Fruit fly (Drosophila melanogaster) whole organism, wandering third instar larva: Measurements from ENCODE around the gene dyw.

Experiments used
- Abd-B ChIP-seq: fragments of >200 bp; optimal IDR thresholded peaks from 2 replicates; lab custom pipeline; 2017; ENCODE audit warnings: missing biosample characterization, missing genetic modification characterization
- CG9705 ChIP-seq: fragments of 200-800 bp; sonication (Bioruptor generic); optimal IDR thresholded peaks from 2 replicates; lab custom pipeline; 2018; ENCODE audit warnings: missing biosample characterization, mild to moderate bottlenecking, missing genetic modification characterization
- CrebA ChIP-seq: fragments of 200-800 bp; sonication (Bioruptor generic); optimal IDR thresholded peaks from 2 replicates; lab custom pipeline; 2016; ENCODE audit warnings: missing biosample characterization, mild to moderate bottlenecking, missing genetic modification characterization, borderline replicate concordance
- Dif ChIP-seq: fragments of 200-275, 200-300 bp; sonication (Bioruptor generic); optimal IDR thresholded peaks from 2 replicates; lab custom pipeline; 2018; ENCODE audit warnings: missing biosample characterization, missing genetic modification characterization; ENCODE audit not compliant: partially characterized antibody
- GATAd ChIP-seq: sonication (Bioruptor generic); optimal IDR thresholded peaks from 2 replicates; lab custom pipeline; 2016; ENCODE audit warnings: missing biosample characterization, missing genetic modification characterization
- HLH106 ChIP-seq: fragments of 200-800 bp; optimal IDR thresholded peaks from 3 replicates; lab custom pipeline; 2019; ENCODE audit warnings: missing biosample characterization, mild to moderate bottlenecking, missing genetic modification characterization, moderate library complexity
- Hnf4 ChIP-seq: fragments of 200-800 bp; sonication (Bioruptor generic); optimal IDR thresholded peaks from 2 replicates; lab custom pipeline; 2016; ENCODE audit warnings: missing biosample characterization, mild to moderate bottlenecking, missing genetic modification characterization
- Hr78 ChIP-seq: fragments of >200 bp; optimal IDR thresholded peaks from 2 replicates; lab custom pipeline; 2017; ENCODE audit warnings: missing biosample characterization, missing genetic modification characterization
- Jra ChIP-seq: sonication (Bioruptor generic); optimal IDR thresholded peaks from 2 replicates; lab custom pipeline; 2016; ENCODE audit warnings: missing biosample characterization, missing genetic modification characterization
- Mio ChIP-seq: sonication (Bioruptor generic); optimal IDR thresholded peaks from 2 replicates; lab custom pipeline; 2016; ENCODE audit warnings: missing biosample characterization, missing genetic modification characterization
- Myc ChIP-seq: fragments of >200 bp; optimal IDR thresholded peaks from 2 replicates; lab custom pipeline; 2017
- N ChIP-seq: fragments of >200 bp; optimal IDR thresholded peaks from 2 replicates; lab custom pipeline; 2018; ENCODE audit warnings: missing biosample characterization, missing external identifiers, missing genetic modification characterization
- OdsH ChIP-seq: fragments of 200-800 bp; sonication (Bioruptor generic); optimal IDR thresholded peaks from 2 replicates; lab custom pipeline; 2016; ENCODE audit warnings: missing biosample characterization, mild to moderate bottlenecking, missing genetic modification characterization
- Rel ChIP-seq, 2 experiments: fragments of 200-800 bp; sonication (Bioruptor generic) in 1 of 2; optimal IDR thresholded peaks; 2 replicates in 1 of 2; 3 replicates in 1 of 2; lab custom pipeline; 2016 to 2019; ENCODE audit warnings: mild to moderate bottlenecking in 2 of 2, missing biosample characterization in 2 of 2, missing genetic modification characterization in 2 of 2, moderate library complexity in 1 of 2
- Sp1 ChIP-seq: fragments of 200-800 bp; sonication (Bioruptor generic); optimal IDR thresholded peaks from 3 replicates; lab custom pipeline; 2019; ENCODE audit warnings: missing biosample characterization, mild to moderate bottlenecking, missing genetic modification characterization, moderate library complexity
- br ChIP-seq: fragments of 200-800 bp; sonication (Bioruptor generic); optimal IDR thresholded peaks from 2 replicates; lab custom pipeline; 2016; ENCODE audit warnings: missing biosample characterization, missing genetic modification characterization
- brk ChIP-seq: fragments of 200-800 bp; sonication (Bioruptor generic); optimal IDR thresholded peaks from 2 replicates; lab custom pipeline; 2016; ENCODE audit warnings: missing biosample characterization, mild to moderate bottlenecking, missing genetic modification characterization
- dl ChIP-seq, 2 experiments: fragments of 175-275, 200-275 bp in 1 of 2; fragments of 200-275 bp in 1 of 2; sonication (Bioruptor generic); optimal IDR thresholded peaks; lab custom pipeline; 2018; ENCODE audit warnings: mild to moderate bottlenecking in 2 of 2, missing biosample characterization in 2 of 2, missing genetic modification characterization in 2 of 2, moderate library complexity in 2 of 2; ENCODE audit not compliant: partially characterized antibody in 2 of 2, insufficient read depth in 1 of 2
- dmrt93B ChIP-seq: fragments of 200-800 bp; sonication (Bioruptor generic); optimal IDR thresholded peaks from 2 replicates; lab custom pipeline; 2018; ENCODE audit warnings: missing biosample characterization, mild to moderate bottlenecking, missing genetic modification characterization
- ey ChIP-seq: fragments of 200-800 bp; sonication (Bioruptor generic); optimal IDR thresholded peaks from 2 replicates; lab custom pipeline; 2016; ENCODE audit warnings: missing biosample characterization, missing genetic modification characterization
- foxo ChIP-seq, 2 experiments: fragments of 200-800 bp; sonication (Bioruptor generic); optimal IDR thresholded peaks; 2 replicates in 1 of 2; 3 replicates in 1 of 2; lab custom pipeline; 2016 to 2017; ENCODE audit warnings: missing biosample characterization in 2 of 2, missing genetic modification characterization in 2 of 2
- fru ChIP-seq: fragments of 200-800 bp; sonication (Bioruptor generic); optimal IDR thresholded peaks from 3 replicates; lab custom pipeline; 2016; ENCODE audit warnings: missing biosample characterization, mild to moderate bottlenecking, missing genetic modification characterization
- h ChIP-seq: fragments of 200-800 bp; sonication (Bioruptor generic); optimal IDR thresholded peaks from 3 replicates; lab custom pipeline; 2016; ENCODE audit warnings: missing biosample characterization, mild to moderate bottlenecking, missing genetic modification characterization
- jim ChIP-seq: fragments of 175-275, 200-325 bp; sonication (Bioruptor generic); optimal IDR thresholded peaks from 2 replicates; lab custom pipeline; 2016; ENCODE audit warnings: missing biosample characterization, mild to moderate bottlenecking, missing genetic modification characterization
- lola ChIP-seq: fragments of >200 bp; optimal IDR thresholded peaks from 2 replicates; lab custom pipeline; 2017; ENCODE audit warnings: missing biosample characterization, missing genetic modification characterization
- pan ChIP-seq: fragments of >200 bp; optimal IDR thresholded peaks from 2 replicates; lab custom pipeline; 2017
- psq ChIP-seq: fragments of 200-800 bp; sonication (Bioruptor generic); optimal IDR thresholded peaks from 3 replicates; lab custom pipeline; 2017; ENCODE audit warnings: missing biosample characterization, mild to moderate bottlenecking, missing genetic modification characterization, moderate library complexity
- rgr ChIP-seq: fragments of 200-800 bp; sonication (Bioruptor generic); optimal IDR thresholded peaks from 3 replicates; lab custom pipeline; 2016; ENCODE audit warnings: missing biosample characterization, mild to moderate bottlenecking, missing genetic modification characterization
- sage ChIP-seq: fragments of 200-800 bp; sonication (Bioruptor generic); optimal IDR thresholded peaks from 2 replicates; lab custom pipeline; 2016; ENCODE audit warnings: missing biosample characterization, mild to moderate bottlenecking, missing genetic modification characterization
- usp ChIP-seq: fragments of >200 bp; optimal IDR thresholded peaks from 2 replicates; lab custom pipeline; 2017; ENCODE audit warnings: missing biosample characterization, missing genetic modification characterization
- woc ChIP-seq: sonication (Bioruptor generic); optimal IDR thresholded peaks from 2 replicates; lab custom pipeline; 2016; ENCODE audit warnings: missing biosample characterization, mild to moderate bottlenecking, missing genetic modification characterization

The dyw gene

DNA sequence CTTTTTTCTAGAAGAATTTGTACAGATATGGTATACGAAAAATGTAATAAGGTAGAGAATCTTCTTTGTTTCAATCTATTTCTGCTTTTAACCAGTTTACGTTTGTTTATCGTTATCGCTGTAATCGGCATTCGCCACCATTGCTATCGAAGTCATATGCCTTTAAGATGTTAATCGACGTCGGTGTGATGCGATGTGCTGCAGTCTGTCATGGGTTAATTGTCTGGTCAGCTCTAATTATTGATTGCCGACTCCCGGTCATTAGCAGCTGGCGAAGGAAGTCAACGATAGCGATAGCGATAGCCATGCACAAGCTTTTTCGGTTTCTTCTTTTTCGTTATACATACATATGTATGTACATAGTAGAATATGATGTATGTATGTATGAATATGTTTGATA, 38.2 kb downstream of the dyw start:
- TF ChIP-seq Myc (lab: Kevin White, UChicago) (no peak), brk (GFP tag; lab: Kevin White, UChicago) (no peak), CG9705 (GFP tag; lab: Kevin White, UChicago) (no peak), rgr (no peak), br (GFP tag; lab: Kevin White, UChicago) (no peak), usp (GFP tag; lab: Kevin White, UChicago) (no peak), pan (no peak), h (GFP tag; lab: Kevin White, UChicago) (no peak), woc (GFP tag; lab: Kevin White, UChicago) (no peak), Rel (GFP tag; optimal IDR thresholded peaks at IDR 0.05; lab: Kevin White, UChicago) (no peak), Rel (tag; optimal IDR thresholded peaks at IDR 0.05; lab: Kevin White, UChicago) (no peak), Dif (GFP tag; lab: Kevin White, UChicago) (no peak), OdsH (GFP tag; lab: Kevin White, UChicago) (no peak), GATAd (no peak)

DNA sequence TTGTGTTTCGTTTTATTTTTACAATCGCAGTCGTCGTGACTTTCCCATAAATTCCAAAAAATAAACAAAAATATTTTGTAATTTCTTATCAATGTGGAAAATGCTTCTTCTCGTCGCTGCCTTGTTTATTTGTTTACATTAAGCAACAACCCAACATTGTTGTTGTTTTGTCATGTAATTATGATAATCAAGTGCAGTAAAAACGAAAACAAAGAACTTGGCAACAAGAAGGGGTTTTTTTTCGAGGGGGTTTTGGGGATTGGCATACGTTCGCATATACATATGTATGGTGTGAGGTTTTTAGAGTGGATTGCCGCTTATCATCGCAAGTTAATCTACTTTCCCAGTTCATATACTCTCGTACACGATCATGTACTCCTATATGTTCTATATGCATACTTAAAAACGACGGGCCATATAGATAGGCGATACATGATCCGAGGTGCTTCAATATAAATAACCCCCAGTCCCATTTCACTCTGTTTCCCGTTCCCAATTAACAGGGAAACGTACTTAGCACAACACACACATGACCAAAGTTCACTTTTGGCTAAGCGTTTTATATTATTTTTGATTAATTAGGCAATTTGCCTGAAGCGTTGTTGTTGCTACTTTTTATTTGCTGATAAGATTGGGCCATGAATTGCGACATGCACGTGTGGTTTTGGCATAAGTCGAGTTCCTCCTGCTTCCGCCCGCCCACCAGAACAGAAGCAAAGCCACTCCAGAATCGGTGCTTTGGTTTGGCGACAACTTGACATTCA, 40.0 kb downstream of the dyw start:
- TF ChIP-seq Sp1 (GFP tag; lab: Kevin White, UChicago): peak; percentile 3
- TF ChIP-seq Hnf4 (GFP tag; lab: Kevin White, UChicago): peak; percentile 32
- no peak for TF ChIP-seq ey (GFP tag; lab: Kevin White, UChicago)
- peak; percentile 67 for TF ChIP-seq CrebA (GFP tag; lab: Kevin White, UChicago)
- TF ChIP-seq dl (GFP tag; optimal IDR thresholded peaks at IDR 0.05; lab: Kevin White, UChicago; ENCODE audit: insufficient read depth in 1 of 2, partially characterized antibody in 2 of 2): no peak
- no peak for TF ChIP-seq Rel (GFP tag; optimal IDR thresholded peaks at IDR 0.05; lab: Kevin White, UChicago)
- peak; percentile 96 for TF ChIP-seq Rel (tag; optimal IDR thresholded peaks at IDR 0.05; lab: Kevin White, UChicago)
- TF ChIP-seq Abd-B: no peak
- TF ChIP-seq, all 38 proteins: peak for 4

DNA sequence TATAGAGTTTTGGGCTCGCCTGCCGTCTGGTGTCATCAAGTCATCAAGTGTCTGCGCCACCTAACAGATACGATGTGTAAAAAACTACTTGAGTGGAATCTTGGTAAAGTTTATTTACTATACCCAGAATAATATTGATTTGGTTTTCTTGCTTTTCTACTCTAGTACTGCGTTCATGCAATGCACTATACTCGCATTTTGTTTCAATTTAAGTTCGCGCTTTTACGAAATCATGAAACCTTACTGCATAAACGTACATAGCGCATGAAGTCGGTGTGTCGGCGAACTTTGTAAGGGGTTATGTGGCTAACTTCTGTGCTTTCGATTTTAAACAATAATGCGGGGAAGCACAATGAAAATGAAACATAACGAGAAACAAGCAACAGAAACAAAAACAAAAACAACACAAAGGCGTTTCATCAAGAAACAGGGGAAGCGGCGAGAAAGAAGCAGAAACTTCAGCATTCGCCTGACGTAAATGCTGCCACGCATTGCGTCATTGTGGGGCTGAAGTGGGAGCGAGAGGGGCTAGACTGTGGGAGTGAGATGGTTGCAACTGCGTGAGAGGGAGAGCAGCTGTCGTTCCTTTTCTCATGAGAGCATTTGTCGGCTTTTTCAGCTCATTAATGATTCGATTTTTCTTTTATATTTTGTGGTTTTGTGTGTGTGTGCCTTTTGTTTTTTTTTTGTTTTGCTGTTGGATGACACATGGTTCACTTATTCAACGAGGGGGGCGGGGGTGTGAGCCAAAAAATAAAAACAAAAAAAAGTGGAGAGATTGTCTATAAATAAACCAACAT, 41.4 kb downstream of the dyw start:
- peak; percentile 6 for TF ChIP-seq Rel (GFP tag; optimal IDR thresholded peaks at IDR 0.05; lab: Kevin White, UChicago)
- peak; percentile 98 for TF ChIP-seq Rel (tag; optimal IDR thresholded peaks at IDR 0.05; lab: Kevin White, UChicago)
- no peak for TF ChIP-seq br (GFP tag; lab: Kevin White, UChicago)
- TF ChIP-seq OdsH (GFP tag; lab: Kevin White, UChicago): no peak
- peak; percentile 18 for TF ChIP-seq Jra (GFP tag; lab: Kevin White, UChicago)
- TF ChIP-seq dl (GFP tag; optimal IDR thresholded peaks at IDR 0.05; lab: Kevin White, UChicago; ENCODE audit: insufficient read depth in 1 of 2, partially characterized antibody in 2 of 2): peak in 1 of 2 experiments; percentile 66
- peak; percentile 21 for TF ChIP-seq CrebA (GFP tag; lab: Kevin White, UChicago)
- peak; percentile 25 for TF ChIP-seq psq (GFP tag; lab: Kevin White, UChicago)

- no peak for TF ChIP-seq foxo (GFP tag; optimal IDR thresholded peaks at IDR 0.05; lab: Kevin White, UChicago)
- no peak for TF ChIP-seq fru
- TF ChIP-seq HLH106 (tag; lab: Kevin White, UChicago): no peak
- TF ChIP-seq sage (GFP tag; lab: Kevin White, UChicago): no peak
- no peak for TF ChIP-seq Sp1 (GFP tag; lab: Kevin White, UChicago)
- TF ChIP-seq N: no peak
- no peak for TF ChIP-seq OdsH (GFP tag; lab: Kevin White, UChicago)
- no peak for TF ChIP-seq CrebA (GFP tag; lab: Kevin White, UChicago)
- TF ChIP-seq Mio (GFP tag; lab: Kevin White, UChicago): no peak
- no peak for TF ChIP-seq ey (GFP tag; lab: Kevin White, UChicago)
- TF ChIP-seq dmrt93B (GFP tag; lab: Kevin White, UChicago): no peak
- no peak for TF ChIP-seq pan
- TF ChIP-seq jim (GFP tag; lab: Kevin White, UChicago): no peak
- TF ChIP-seq Rel (GFP tag; optimal IDR thresholded peaks at IDR 0.05; lab: Kevin White, UChicago): no peak
- TF ChIP-seq Rel (tag; optimal IDR thresholded peaks at IDR 0.05; lab: Kevin White, UChicago): no peak
- TF ChIP-seq lola: no peak
- no peak for TF ChIP-seq Jra (GFP tag; lab: Kevin White, UChicago)
- TF ChIP-seq Hr78 (GFP tag; lab: Kevin White, UChicago): no peak
These were observed 42.6 kb downstream of the dyw start for dm6 chrX:2651128-2651527.
